Fruit fly (Drosophila melanogaster): Measurements from ENCODE around the gene CG33688.

DNA sequence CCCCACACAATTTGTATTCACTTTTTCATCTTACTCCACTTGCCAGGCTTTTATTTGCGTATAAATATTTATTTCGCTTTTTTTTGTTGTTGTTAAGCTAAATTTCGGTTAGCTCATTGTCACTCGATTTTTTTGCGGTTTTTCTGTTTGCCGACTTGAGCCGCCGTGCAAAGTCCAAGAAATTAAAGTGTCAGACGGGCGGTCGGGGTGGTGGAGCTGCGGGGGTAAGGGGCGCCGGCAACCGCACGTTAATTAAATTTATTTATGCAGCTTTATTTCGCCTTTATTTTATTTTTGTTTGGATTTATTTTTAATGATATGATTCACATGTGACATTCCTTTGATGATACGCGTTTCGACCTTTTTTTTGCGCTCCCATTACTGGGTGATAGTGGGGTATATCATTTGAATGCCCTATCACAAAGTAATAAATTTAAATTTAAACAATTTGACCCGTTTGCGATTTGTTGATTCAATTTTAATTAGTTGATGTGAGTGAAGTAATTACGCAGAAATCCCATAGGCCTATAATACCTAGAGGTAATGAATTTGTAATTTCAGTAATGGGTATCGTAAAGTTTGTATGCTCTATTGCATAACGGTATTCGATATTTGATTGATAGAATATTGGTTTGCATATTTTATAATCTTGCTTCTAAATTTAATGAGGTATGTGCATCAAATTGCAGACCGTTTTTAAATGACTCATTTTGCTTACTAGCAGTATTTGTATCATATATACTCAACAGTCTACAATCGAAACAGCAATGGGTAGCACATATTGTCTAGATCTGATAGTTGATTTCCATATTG lies 33.5 kb upstream of the CG33688 start:
- peak; percentile 27 for TF ChIP-seq CG12768 (GFP tag; optimal IDR thresholded peaks at IDR 0.05)
- TF ChIP-seq pad (GFP tag; optimal IDR thresholded peaks at IDR 0.05) = no peak

Data from whole organism, adult.